Worm (Caenorhabditis elegans): ENCODE data around the gene taf-6.1.

taf-6.1 gene

DNA sequence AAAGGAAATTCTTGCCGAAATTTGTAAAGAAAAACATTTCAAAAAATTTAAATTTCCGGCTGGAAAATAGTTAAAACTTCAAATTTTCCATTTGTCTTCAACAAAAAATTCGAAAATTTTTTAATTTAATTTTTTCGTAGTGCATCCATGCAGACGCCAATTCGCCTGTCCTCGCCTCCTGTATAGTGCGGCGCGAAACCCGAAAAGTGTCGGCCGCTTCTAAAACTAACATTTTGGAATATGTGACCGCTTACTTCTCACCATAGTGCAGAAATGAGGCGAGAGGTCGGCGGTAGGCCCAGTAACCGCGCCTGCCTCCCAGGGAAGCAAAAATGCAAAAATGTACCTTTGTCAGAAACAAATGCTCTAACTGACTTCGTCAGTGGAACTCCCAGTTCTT is 11.3 kb upstream of the taf-6.1 start:
- TF ChIP-seq hlh-6 (tag; optimal IDR thresholded peaks at IDR 0.05) (no peak), ttx-3 (tag; optimal IDR thresholded peaks at IDR 0.05) (no peak), dmd-4 (tag; optimal IDR thresholded peaks at IDR 0.05; ENCODE audit: borderline replicate concordance) (no peak), che-1 (tag; optimal IDR thresholded peaks at IDR 0.05) (no peak), ceh-24 (tag; optimal IDR thresholded peaks at IDR 0.05) (no peak), rnt-1 (tag; optimal IDR thresholded peaks at IDR 0.05) (no peak), nhr-232 (tag; optimal IDR thresholded peaks at IDR 0.05) (no peak), ref-2 (tag; optimal IDR thresholded peaks at IDR 0.05) (no peak), pros-1 (tag; optimal IDR thresholded peaks at IDR 0.05) (no peak)

DNA sequence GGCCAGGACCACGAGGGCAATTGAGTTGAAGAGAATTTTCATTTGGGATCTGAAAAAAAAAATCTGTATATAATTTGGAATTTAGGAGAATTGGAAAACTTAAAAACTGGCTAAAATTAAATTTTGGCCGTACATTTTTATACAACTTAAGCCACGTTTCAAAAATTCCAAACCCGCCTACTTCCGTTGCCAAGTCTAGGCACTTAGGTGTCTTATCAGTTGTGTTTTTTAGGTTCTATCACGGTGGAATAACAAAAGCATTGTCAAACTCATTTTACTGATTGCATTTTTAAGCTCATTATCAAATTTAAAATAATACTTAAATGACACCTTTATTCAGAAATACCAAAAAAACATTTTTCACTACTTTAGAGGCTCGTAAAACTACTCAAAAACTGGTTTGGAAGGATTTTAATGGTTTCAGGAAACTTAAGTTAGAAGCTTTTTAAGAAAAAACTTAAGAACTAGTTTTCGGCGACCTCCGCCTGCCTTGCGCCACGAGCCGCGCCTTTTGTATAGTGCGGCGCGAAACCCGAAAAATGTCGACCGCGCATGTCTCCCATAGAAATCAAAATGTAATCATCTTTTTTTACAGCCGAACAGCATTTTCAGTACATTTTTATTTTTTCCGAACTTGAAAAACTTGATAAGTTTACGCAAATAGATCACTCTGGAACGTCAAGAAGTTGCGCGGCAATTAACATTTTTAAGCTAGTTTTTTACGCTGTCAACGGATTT is 9.6 kb upstream of the taf-6.1 start, which contains the start of gene lips-13:
TSS of gene lips-13 (minus strand) at position 51 of the 738 bp plus-strand sequence.
- TF ChIP-seq ref-2 (tag; optimal IDR thresholded peaks at IDR 0.05) (no peak), fkh-6 (tag; optimal IDR thresholded peaks at IDR 0.05) (no peak), dve-1 (tag; optimal IDR thresholded peaks at IDR 0.05) (no peak), K09A11.1 (tag; optimal IDR thresholded peaks at IDR 0.05; ENCODE audit: insufficient read depth) (no peak), ceh-24 (tag; optimal IDR thresholded peaks at IDR 0.05) (no peak), fax-1 (tag; optimal IDR thresholded peaks at IDR 0.05) (no peak), pha-2 (tag; optimal IDR thresholded peaks at IDR 0.05) (no peak), hlh-6 (tag; optimal IDR thresholded peaks at IDR 0.05) (no peak), odd-2 (tag; optimal IDR thresholded peaks at IDR 0.05) (no peak), ceh-48 (tag; optimal IDR thresholded peaks at IDR 0.05) (no peak), nhr-11 (tag; optimal IDR thresholded peaks at IDR 0.05) (no peak), pax-1 (tag; optimal IDR thresholded peaks at IDR 0.05) (no peak), unc-42 (tag; optimal IDR thresholded peaks at IDR 0.05) (no peak), nfya-1 (tag; optimal IDR thresholded peaks at IDR 0.05) (no peak)

DNA sequence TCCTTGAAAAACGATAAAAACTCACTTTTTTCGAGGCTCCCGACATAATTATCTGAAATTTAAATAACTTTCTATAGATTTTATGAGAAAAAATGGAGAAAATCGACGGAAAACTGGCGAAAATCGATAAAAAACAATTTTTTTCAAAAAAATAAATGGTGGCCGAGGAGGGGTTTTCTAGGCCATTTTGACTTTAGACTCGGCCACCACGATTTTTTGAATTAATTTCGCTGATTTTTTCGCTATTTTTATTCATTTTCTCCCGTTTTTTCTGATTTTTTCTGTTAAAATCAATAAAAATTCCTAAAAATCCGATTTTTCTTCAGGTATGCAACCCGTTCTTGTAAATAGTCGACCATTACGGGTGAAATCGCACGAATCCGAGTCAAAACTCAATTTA is 4.6 kb upstream of the taf-6.1 start, which contains the start of the genes sut-1 and eri-3:
TSS of gene sut-1 (minus strand) at position 58 of the 400 bp plus-strand sequence.
TSS of gene eri-3 (plus strand) at position 327 of the 400 bp plus-strand sequence.
- TF ChIP-seq hlh-6 (tag; optimal IDR thresholded peaks at IDR 0.05) = no peak
- no peak for TF ChIP-seq tbx-2 (tag; optimal IDR thresholded peaks at IDR 0.05)

DNA sequence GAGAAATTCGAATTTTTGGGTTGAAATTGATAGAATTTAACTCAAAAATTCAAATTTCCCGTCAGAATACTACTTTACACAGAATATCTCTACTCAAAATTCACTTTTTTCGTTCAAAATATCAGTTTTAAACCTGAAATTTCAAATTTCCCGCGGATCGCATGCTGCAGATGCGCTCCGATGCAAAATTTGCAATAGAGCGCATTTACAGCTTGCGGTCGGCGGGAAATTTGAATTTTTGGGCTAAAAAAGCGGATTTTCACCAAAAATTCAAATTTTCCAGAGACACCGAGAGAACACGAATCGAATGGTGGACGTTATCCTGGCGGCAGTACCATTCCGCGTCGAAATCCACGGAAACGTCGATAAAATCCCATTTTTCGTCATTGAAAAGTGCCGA is 3.0 kb upstream of the taf-6.1 start:
- no peak for TF ChIP-seq rnt-1 (tag; optimal IDR thresholded peaks at IDR 0.05)

ce11 chrII:1126472-1126871 is 1.3 kb upstream of the taf-6.1 start:
- no peak for TF ChIP-seq C08G9.2 (tag; optimal IDR thresholded peaks at IDR 0.05)
- TF ChIP-seq mec-3 (tag; optimal IDR thresholded peaks at IDR 0.05; ENCODE audit: borderline replicate concordance) = no peak
- TF ChIP-seq fax-1 (tag; optimal IDR thresholded peaks at IDR 0.05) = no peak
- TF ChIP-seq ceh-22 (tag; optimal IDR thresholded peaks at IDR 0.05) = no peak
- TF ChIP-seq zip-5 (tag; optimal IDR thresholded peaks at IDR 0.05) = no peak
- no peak for TF ChIP-seq unc-42 (tag; optimal IDR thresholded peaks at IDR 0.05)

ce11 chrII:1130241-1130640 is 2.5 kb downstream of the taf-6.1 start:
- no peak for TF ChIP-seq ztf-16 (tag; optimal IDR thresholded peaks at IDR 0.05)
- TF ChIP-seq lin-11 (tag; optimal IDR thresholded peaks at IDR 0.05) = no peak
- TF ChIP-seq sdc-2 (tag; optimal IDR thresholded peaks at IDR 0.05) = no peak
- TF ChIP-seq nfya-1 (tag; optimal IDR thresholded peaks at IDR 0.05) = no peak
- no peak for TF ChIP-seq pqm-1 (tag; optimal IDR thresholded peaks at IDR 0.05)
- no peak for TF ChIP-seq gmeb-2 (tag; optimal IDR thresholded peaks at IDR 0.05)
- TF ChIP-seq ceh-6 (GFP tag; optimal IDR thresholded peaks at IDR 0.05) = no peak
- no peak for TF ChIP-seq ceh-22 (tag; optimal IDR thresholded peaks at IDR 0.05)
- TF ChIP-seq C08G9.2 (tag; optimal IDR thresholded peaks at IDR 0.05) = no peak
- no peak for TF ChIP-seq ceh-18 (tag; optimal IDR thresholded peaks at IDR 0.05)

Measured in whole organism, late embryonic.